Fruit fly (Drosophila melanogaster): ENCODE measurements around the gene CG34043.

CG34043 gene

DNA sequence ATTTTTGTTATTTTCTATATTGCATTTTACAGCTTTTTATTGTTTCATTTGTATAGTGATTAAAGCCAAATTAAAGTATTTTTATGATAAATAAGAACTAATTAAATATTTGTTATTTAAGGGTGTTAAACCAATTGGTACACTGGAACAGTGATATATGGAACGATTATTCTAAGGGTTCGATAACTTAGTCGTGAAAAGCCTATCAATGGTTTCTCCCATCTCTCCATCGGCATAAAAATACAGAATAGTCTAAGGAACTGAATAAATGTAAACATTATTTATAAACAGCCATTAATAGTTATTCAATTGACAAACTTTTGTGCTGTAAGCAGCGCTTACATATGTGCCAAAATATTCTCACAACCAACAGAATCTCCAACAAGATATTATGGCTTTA is 15.5 kb downstream of the CG34043 start, which contains the start of gene Mob3 (continued):
- no peak for TF ChIP-seq Meics (GFP tag; optimal IDR thresholded peaks at IDR 0.05)
- TF ChIP-seq otp (GFP tag; IDR thresholded peaks at IDR 0.05): no peak
- no peak for TF ChIP-seq CG17612 (GFP tag; IDR thresholded peaks at IDR 0.05)
- no peak for TF ChIP-seq Ada2b (GFP tag; IDR thresholded peaks at IDR 0.05)
- TF ChIP-seq lov (optimal IDR thresholded peaks at IDR 0.05): no peak
- no peak for TF ChIP-seq lov (GFP tag; IDR thresholded peaks at IDR 0.05)
- TF ChIP-seq CG17186 (GFP tag; optimal IDR thresholded peaks at IDR 0.05): no peak
- no peak for TF ChIP-seq CG17361 (GFP tag; IDR thresholded peaks at IDR 0.05)
- no peak for TF ChIP-seq btn (GFP tag; optimal IDR thresholded peaks at IDR 0.05)
- no peak for TF ChIP-seq CG7839 (tag; optimal IDR thresholded peaks at IDR 0.05)
- no peak for TF ChIP-seq CG14710 (tag; optimal IDR thresholded peaks at IDR 0.05)
- TF ChIP-seq CG12744 (GFP tag; optimal IDR thresholded peaks at IDR 0.05): no peak
- no peak for TF ChIP-seq dysf (GFP tag; IDR thresholded peaks at IDR 0.05)
- no peak for TF ChIP-seq oc (tag; optimal IDR thresholded peaks at IDR 0.05)
- TF ChIP-seq Rfx (GFP tag; IDR thresholded peaks at IDR 0.05): no peak
- TF ChIP-seq Atf-2 (GFP tag; optimal IDR thresholded peaks at IDR 0.05): no peak
- TF ChIP-seq CG15514 (GFP tag; optimal IDR thresholded peaks at IDR 0.05): no peak
- no peak for TF ChIP-seq bab2 (GFP tag; optimal IDR thresholded peaks at IDR 0.05)
- TF ChIP-seq ash1 (GFP tag; optimal IDR thresholded peaks at IDR 0.05): no peak
- no peak for TF ChIP-seq luna (GFP tag; optimal IDR thresholded peaks at IDR 0.05)
- TF ChIP-seq ap (GFP tag; IDR thresholded peaks at IDR 0.05): no peak
- no peak for TF ChIP-seq pita (GFP tag; optimal IDR thresholded peaks at IDR 0.05)
- TF ChIP-seq bbx (GFP tag; IDR thresholded peaks at IDR 0.05; ENCODE audit: partially characterized antibody): peak; percentile 34; the same call in 1 of the 2 replicates
- no peak for TF ChIP-seq CG7786 (GFP tag; optimal IDR thresholded peaks at IDR 0.05)
- peak; percentile 52; the same call in 1 of the 2 replicates for TF ChIP-seq amos (GFP tag; IDR thresholded peaks at IDR 0.05; ENCODE audit: partially characterized antibody)
- peak; percentile 95 for TF ChIP-seq pfk (GFP tag; optimal IDR thresholded peaks at IDR 0.05)
- TF ChIP-seq sr (GFP tag; IDR thresholded peaks at IDR 0.05): no peak
- no peak for TF ChIP-seq jumu (GFP tag; optimal IDR thresholded peaks at IDR 0.05)
- no peak for TF ChIP-seq maf-S (GFP tag; optimal IDR thresholded peaks at IDR 0.05)
- TF ChIP-seq slou (GFP tag; optimal IDR thresholded peaks at IDR 0.05): no peak
- peak in 1 of 2 experiments; percentile 56 for TF ChIP-seq eve (GFP tag; optimal IDR thresholded peaks at IDR 0.05)
- TF ChIP-seq sna (GFP tag; IDR thresholded peaks at IDR 0.05; ENCODE audit: partially characterized antibody): 0 out of 2 replicates have a peak, but pooled peaks have one; percentile 24
- TF ChIP-seq lbe (GFP tag; optimal IDR thresholded peaks at IDR 0.05): peak; percentile 51
- TF ChIP-seq CG13624 (GFP tag; optimal IDR thresholded peaks at IDR 0.05): no peak
- TF ChIP-seq CG11093 (GFP tag; IDR thresholded peaks at IDR 0.05): no peak
- TF ChIP-seq gsb (GFP tag; IDR thresholded peaks at IDR 0.05): no peak
- TF ChIP-seq sob (GFP tag; IDR thresholded peaks at IDR 0.05): no peak
- no peak for TF ChIP-seq CG17829 (tag; optimal IDR thresholded peaks at IDR 0.05)
- no peak for TF ChIP-seq sc (optimal IDR thresholded peaks at IDR 0.05)
- no peak for TF ChIP-seq sc (GFP tag; optimal IDR thresholded peaks at IDR 0.05)
- no peak for TF ChIP-seq cg (GFP tag; optimal IDR thresholded peaks at IDR 0.05)
- TF ChIP-seq Gsc (GFP tag; IDR thresholded peaks at IDR 0.05): no peak
- TF ChIP-seq aop (GFP tag; IDR thresholded peaks at IDR 0.05): no peak
- TF ChIP-seq CG9437 (GFP tag; optimal IDR thresholded peaks at IDR 0.05): no peak
- TF ChIP-seq kay (GFP tag; optimal IDR thresholded peaks at IDR 0.05): no peak
- no peak for TF ChIP-seq CG6813 (GFP tag; optimal IDR thresholded peaks at IDR 0.05)
- no peak for TF ChIP-seq ken (GFP tag; IDR thresholded peaks at IDR 0.05)
- no peak for TF ChIP-seq Usf (GFP tag; optimal IDR thresholded peaks at IDR 0.05)
- TF ChIP-seq trem (tag; optimal IDR thresholded peaks at IDR 0.05): peak; percentile 23
- no peak for TF ChIP-seq slbo (GFP tag; IDR thresholded peaks at IDR 0.05)
- TF ChIP-seq Dref (GFP tag; IDR thresholded peaks at IDR 0.05): peak; percentile 70
- no peak for TF ChIP-seq CG3163 (GFP tag; optimal IDR thresholded peaks at IDR 0.05)
- TF ChIP-seq danr (GFP tag; IDR thresholded peaks at IDR 0.05): no peak
